Fruit fly (Drosophila melanogaster) whole organism, embryonic: Measurements from ENCODE around the gene CG43894.

Source experiments
- CG14667 ChIP-seq: fragments of 200-800 bp; sonication (Bioruptor generic); IDR thresholded peaks from 2 replicates; pipeline ENCODE4 v1.3.6; 2022; ENCODE audit warnings: missing biosample characterization, missing genetic modification characterization
- gsb-n ChIP-seq: fragments of 200-800 bp; sonication (Bioruptor generic); optimal IDR thresholded peaks from 3 replicates; lab custom pipeline; 2018; ENCODE audit warnings: missing biosample characterization, mild to moderate bottlenecking, missing genetic modification characterization

DNA sequence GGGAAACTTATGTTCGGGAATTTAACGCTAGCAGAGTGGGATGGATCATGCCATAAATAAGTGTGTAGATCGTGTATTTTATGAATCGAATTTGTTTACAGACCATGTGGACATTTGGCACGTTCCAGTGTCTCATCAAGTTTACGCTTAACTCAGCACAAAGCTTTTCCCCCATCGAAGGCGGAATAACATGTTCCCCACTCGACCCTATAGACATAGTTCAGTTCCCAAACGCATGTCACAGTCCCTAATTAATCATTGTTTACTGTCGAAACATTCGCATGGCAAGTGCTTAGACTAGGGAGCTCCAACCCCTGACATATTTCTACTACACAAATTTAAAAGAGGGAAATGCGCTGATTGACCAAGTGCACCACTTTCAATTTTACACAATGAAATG lies 48.1 kb upstream of the CG43894 start:
- TF ChIP-seq gsb-n, result no peak
- TF ChIP-seq CG14667 (GFP tag; lab: Robert Waterston, UW), result no peak
